Fruit fly (Drosophila melanogaster) whole organism, embryonic: ENCODE measurements around the gene AMPdeam.

Experiments used
- B-H1 ChIP-seq: fragments of 200-800 bp; sonication (Bioruptor generic); IDR thresholded peaks from 3 replicates; pipeline ENCODE4 v1.3.6; 2022; ENCODE audit warnings: missing biosample characterization, missing genetic modification characterization
- BtbVII ChIP-seq: fragments of 200-800 bp; sonication (Bioruptor generic); optimal IDR thresholded peaks from 3 replicates; lab custom pipeline; 2017; ENCODE audit warnings: missing biosample characterization, mild to moderate bottlenecking, missing genetic modification characterization
- CG11695 ChIP-seq: fragments of 200-800 bp; sonication (Bioruptor generic); IDR thresholded peaks from 3 replicates; pipeline ENCODE4 v1.3.6; 2022; ENCODE audit warnings: missing biosample characterization, missing genetic modification characterization
- CG11723 ChIP-seq: fragments of 200-800 bp; sonication (Bioruptor generic); optimal IDR thresholded peaks from 2 replicates; lab custom pipeline; 2017; ENCODE audit warnings: missing biosample characterization, mild to moderate bottlenecking, missing genetic modification characterization
- CG12236 ChIP-seq: fragments of 200-800 bp; sonication (Bioruptor generic); optimal IDR thresholded peaks from 2 replicates; lab custom pipeline; 2016; ENCODE audit warnings: missing biosample characterization, missing genetic modification characterization
- CG12769 ChIP-seq: fragments of 200-800 bp; sonication (Bioruptor generic); optimal IDR thresholded peaks from 2 replicates; lab custom pipeline; 2019; ENCODE audit warnings: missing biosample characterization, mild to moderate bottlenecking, missing genetic modification characterization, moderate library complexity
- CG13123 ChIP-seq: fragments of 200-800 bp; sonication (Bioruptor generic); optimal IDR thresholded peaks from 2 replicates; lab custom pipeline; 2016; ENCODE audit warnings: missing biosample characterization, missing genetic modification characterization
- CG14441 ChIP-seq: fragments of 200-800 bp; sonication (Bioruptor generic); IDR thresholded peaks from 2 replicates; pipeline ENCODE4 v1.3.6; 2022; ENCODE audit warnings: missing biosample characterization, missing genetic modification characterization
- CG15073 ChIP-seq: fragments of 200-800 bp; sonication (Bioruptor generic); optimal IDR thresholded peaks from 2 replicates; lab custom pipeline; 2016; ENCODE audit warnings: missing biosample characterization, missing genetic modification characterization
- CG17612 ChIP-seq: fragments of 200-800 bp; sonication (Bioruptor generic); IDR thresholded peaks from 2 replicates; pipeline ENCODE4 v1.3.6; 2022; ENCODE audit warnings: missing biosample characterization, missing genetic modification characterization
- CG18599 ChIP-seq: fragments of 200-800 bp; sonication (Bioruptor generic); optimal IDR thresholded peaks from 3 replicates; lab custom pipeline; 2017; ENCODE audit warnings: missing biosample characterization, missing genetic modification characterization, mild to moderate bottlenecking, moderate library complexity, missing genetic modification reagents
- CG32767 ChIP-seq: fragments of 200-800 bp; sonication (Bioruptor generic); IDR thresholded peaks from 2 replicates; pipeline ENCODE4 v1.3.6; 2022; ENCODE audit warnings: missing biosample characterization, missing genetic modification characterization
- CG33213 ChIP-seq: fragments of 200-800 bp; sonication (Bioruptor generic); optimal IDR thresholded peaks from 3 replicates; lab custom pipeline; 2016; ENCODE audit warnings: missing biosample characterization, missing genetic modification characterization
- CG6254 ChIP-seq: fragments of 200-800 bp; sonication (Bioruptor generic); optimal IDR thresholded peaks from 3 replicates; lab custom pipeline; 2017; ENCODE audit warnings: mild to moderate bottlenecking, missing biosample characterization, missing genetic modification reagents, missing genetic modification characterization
- CG6272 ChIP-seq: fragments of 200-800 bp; sonication (Bioruptor generic); IDR thresholded peaks from 2 replicates; pipeline ENCODE4 v1.3.6; 2022; ENCODE audit warnings: missing biosample characterization, missing genetic modification characterization
- CG8281 ChIP-seq: fragments of 200-800 bp; sonication (Bioruptor generic); optimal IDR thresholded peaks from 2 replicates; lab custom pipeline; 2018; ENCODE audit warnings: missing biosample characterization, mild to moderate bottlenecking, missing genetic modification characterization, moderate library complexity
- CG8478 ChIP-seq: fragments of >200 bp; optimal IDR thresholded peaks from 2 replicates; lab custom pipeline; 2018
- CG9437 ChIP-seq: fragments of 200-800 bp; sonication (Bioruptor generic); optimal IDR thresholded peaks from 2 replicates; lab custom pipeline; 2018; ENCODE audit warnings: missing biosample characterization, mild to moderate bottlenecking, missing genetic modification characterization
- D ChIP-seq, 2 experiments: fragments of 200-800 bp in 1 of 2; fragments of >200 bp in 1 of 2; sonication (Bioruptor generic) in 1 of 2; optimal IDR thresholded peaks; 2 replicates in 1 of 2; 3 replicates in 1 of 2; lab custom pipeline; 2017; ENCODE audit warnings: mild to moderate bottlenecking in 1 of 2, missing biosample characterization in 1 of 2, missing genetic modification characterization in 1 of 2, missing genetic modification reagents in 1 of 2
- Deaf1 ChIP-seq: fragments of 200-800 bp; optimal IDR thresholded peaks from 3 replicates; lab custom pipeline; 2019; ENCODE audit warnings: missing biosample characterization, mild to moderate bottlenecking, missing genetic modification characterization, moderate library complexity
- Dref ChIP-seq: fragments of 200-800 bp; sonication (Bioruptor generic); IDR thresholded peaks from 2 replicates; pipeline ENCODE4 v1.3.6; 2022; ENCODE audit warnings: missing biosample characterization, missing genetic modification characterization
- HHEX ChIP-seq: fragments of 200-800 bp; sonication (Bioruptor generic); optimal IDR thresholded peaks from 3 replicates; lab custom pipeline; 2017; ENCODE audit warnings: missing biosample characterization, mild to moderate bottlenecking, missing genetic modification characterization, missing genetic modification reagents
- HmgZ ChIP-seq: fragments of 200-800 bp; sonication (Bioruptor generic); optimal IDR thresholded peaks from 2 replicates; lab custom pipeline; 2018; ENCODE audit warnings: missing biosample characterization, mild to moderate bottlenecking, missing genetic modification characterization
- NC2β ChIP-seq: fragments of 200-800 bp; sonication (Bioruptor generic); optimal IDR thresholded peaks from 2 replicates; lab custom pipeline; 2016; ENCODE audit warnings: missing biosample characterization, missing genetic modification characterization
- Nf-YA ChIP-seq: fragments of 200-800 bp; sonication (Bioruptor generic); IDR thresholded peaks from 2 replicates; pipeline ENCODE4 v1.3.6; 2022; ENCODE audit warnings: missing biosample characterization, missing genetic modification characterization
- Oli ChIP-seq: fragments of 200-800 bp; sonication (Bioruptor generic); optimal IDR thresholded peaks from 2 replicates; lab custom pipeline; 2018; ENCODE audit warnings: missing biosample characterization, mild to moderate bottlenecking, missing genetic modification characterization, moderate library complexity
- Xrp1 ChIP-seq: fragments of 200-800 bp; sonication (Bioruptor generic); IDR thresholded peaks from 2 replicates; pipeline ENCODE4 v1.3.6; 2022; ENCODE audit warnings: missing biosample characterization, missing genetic modification characterization
- ab ChIP-seq: fragments of 200-800 bp; sonication (Bioruptor generic); optimal IDR thresholded peaks from 2 replicates; lab custom pipeline; 2016; ENCODE audit warnings: missing biosample characterization, missing genetic modification characterization
- bigmax ChIP-seq: fragments of 200-800 bp; sonication (Bioruptor generic); optimal IDR thresholded peaks from 2 replicates; lab custom pipeline; 2018; ENCODE audit warnings: missing biosample characterization, mild to moderate bottlenecking, missing genetic modification characterization
- croc ChIP-seq: fragments of 200-800 bp; sonication (Bioruptor generic); conservative IDR thresholded peaks from 3 replicates; pipeline ENCODE4 v1.3.6; 2022; ENCODE audit warnings: missing biosample characterization, missing genetic modification characterization
- dysf ChIP-seq: fragments of 200-800 bp; sonication (Bioruptor generic); IDR thresholded peaks from 3 replicates; pipeline ENCODE4 v1.3.6; 2022; ENCODE audit warnings: missing biosample characterization, missing genetic modification characterization
- esg ChIP-seq: fragments of 200-800 bp; sonication (Bioruptor generic); conservative IDR thresholded peaks from 2 replicates; pipeline ENCODE4 v1.3.6; 2022; ENCODE audit warnings: missing biosample characterization, missing genetic modification characterization
- fu2 ChIP-seq: fragments of 200-800 bp; sonication (Bioruptor generic); optimal IDR thresholded peaks from 2 replicates; lab custom pipeline; 2016; ENCODE audit warnings: missing biosample characterization, missing genetic modification characterization
- ham ChIP-seq: fragments of 200-800 bp; sonication (Bioruptor generic); IDR thresholded peaks from 2 replicates; pipeline ENCODE4 v1.3.6; 2022; ENCODE audit warnings: missing biosample characterization, missing genetic modification characterization
- hkb ChIP-seq, 2 experiments: fragments of 200-800 bp in 1 of 2; fragments of >200 bp in 1 of 2; sonication (Bioruptor generic) in 1 of 2; IDR thresholded peaks in 1 of 2; optimal IDR thresholded peaks in 1 of 2; 2 replicates each; pipeline versions ENCODE4 v1.3.6 to Lab custom; 2017 to 2022; ENCODE audit warnings: missing biosample characterization in 1 of 2, missing genetic modification characterization in 1 of 2
- jigr1 ChIP-seq: fragments of 200-800 bp; sonication (Bioruptor generic); IDR thresholded peaks from 3 replicates; pipeline ENCODE4 v1.3.6; 2022; ENCODE audit warnings: missing biosample characterization, missing genetic modification characterization
- nerfin-2 ChIP-seq: fragments of 200-800 bp; sonication (Bioruptor generic); IDR thresholded peaks from 2 replicates; pipeline ENCODE4 v1.3.6; 2022; ENCODE audit warnings: missing biosample characterization, missing genetic modification characterization; ENCODE audit not compliant: partially characterized antibody
- phol ChIP-seq: fragments of 200-800 bp; sonication (Bioruptor generic); optimal IDR thresholded peaks from 3 replicates; lab custom pipeline; 2018; ENCODE audit warnings: missing biosample characterization, mild to moderate bottlenecking, missing genetic modification characterization, moderate library complexity
- prd ChIP-seq, 3 experiments: fragments of >200 bp in 2 of 3; fragments of 200-800 bp in 1 of 3; sonication (Bioruptor generic) in 1 of 3; optimal IDR thresholded peaks in 2 of 3; IDR thresholded peaks in 1 of 3; 2 replicates in 2 of 3; 3 replicates in 1 of 3; pipeline versions ENCODE4 v1.3.6 to Lab custom; 2017 to 2022; ENCODE audit warnings: missing biosample characterization in 1 of 3, missing genetic modification characterization in 1 of 3
- rib ChIP-seq: fragments of 200-800 bp; sonication (Bioruptor generic); IDR thresholded peaks from 2 replicates; pipeline ENCODE4 v1.3.6; 2022; ENCODE audit warnings: missing biosample characterization, missing genetic modification characterization
- ro ChIP-seq: fragments of 200-800 bp; sonication (Bioruptor generic); IDR thresholded peaks from 2 replicates; pipeline ENCODE4 v1.3.6; 2022; ENCODE audit warnings: missing biosample characterization, missing genetic modification characterization
- sd ChIP-seq: fragments of 200-800 bp; sonication (Bioruptor generic); optimal IDR thresholded peaks from 3 replicates; lab custom pipeline; 2018; ENCODE audit warnings: missing biosample characterization, mild to moderate bottlenecking, missing genetic modification characterization, moderate library complexity
- sim ChIP-seq: fragments of 200-800 bp; sonication (Bioruptor generic); IDR thresholded peaks from 2 replicates; pipeline ENCODE4 v1.3.6; 2022; ENCODE audit warnings: missing biosample characterization, missing genetic modification characterization
- sisA ChIP-seq: fragments of 200-800 bp; sonication (Bioruptor generic); IDR thresholded peaks from 2 replicates; pipeline ENCODE4 v1.3.6; 2022; ENCODE audit warnings: missing biosample characterization, missing genetic modification characterization
- slou ChIP-seq: fragments of 200-800 bp; sonication (Bioruptor generic); optimal IDR thresholded peaks from 3 replicates; lab custom pipeline; 2016; ENCODE audit warnings: missing biosample characterization, missing genetic modification characterization
- so ChIP-seq: fragments of 200-800 bp; sonication (Bioruptor generic); IDR thresholded peaks from 3 replicates; pipeline ENCODE4 v1.3.6; 2022; ENCODE audit warnings: missing biosample characterization, missing genetic modification characterization
- tin ChIP-seq: fragments of 200-800 bp; sonication (Bioruptor generic); optimal IDR thresholded peaks from 3 replicates; lab custom pipeline; 2016; ENCODE audit warnings: missing biosample characterization, missing genetic modification characterization
- tup ChIP-seq: fragments of 200-800 bp; sonication (Bioruptor generic); optimal IDR thresholded peaks from 2 replicates; lab custom pipeline; 2016; ENCODE audit warnings: missing biosample characterization, mild to moderate bottlenecking, missing genetic modification characterization, moderate library complexity
- wdn ChIP-seq: fragments of 200-800 bp; sonication (Bioruptor generic); IDR thresholded peaks from 2 replicates; pipeline ENCODE4 v1.3.6; 2022; ENCODE audit warnings: missing biosample characterization, missing genetic modification characterization

AMPdeam gene

dm6 chrX:13788973-13789682 is 56.5 kb downstream of the AMPdeam start (continued):
- TF ChIP-seq D (optimal IDR thresholded peaks at IDR 0.05; lab: Kevin White, UChicago), result no peak
- TF ChIP-seq D (GFP tag; optimal IDR thresholded peaks at IDR 0.05; lab: Kevin White, UChicago), result peak; percentile 45
- no peak for TF ChIP-seq CG6272
- TF ChIP-seq sim, result 0 out of 2 replicates have a peak, but pooled peaks have one; percentile 24
- no peak for TF ChIP-seq Dref (GFP tag; lab: Robert Waterston, UW)
- TF ChIP-seq slou, result no peak
- peak; percentile 22 for TF ChIP-seq Deaf1 (tag; lab: Kevin White, UChicago)
- TF ChIP-seq CG9437 (GFP tag; lab: Kevin White, UChicago), result no peak
- 0 out of 2 replicates have a peak, but pooled peaks have one; percentile 16 for TF ChIP-seq esg (GFP tag; lab: Robert Waterston, UW)
- TF ChIP-seq CG18599 (GFP tag; lab: Kevin White, UChicago), result peak; percentile 73
- no peak for TF ChIP-seq B-H1 (GFP tag; lab: Robert Waterston, UW)
- TF ChIP-seq NC2β (GFP tag; lab: Kevin White, UChicago), result no peak
- TF ChIP-seq CG33213, result no peak
- no peak for TF ChIP-seq prd (optimal IDR thresholded peaks at IDR 0.05; lab: Kevin White, UChicago)
- no peak; the same call in 2 of the 3 replicates for TF ChIP-seq prd (GFP tag; IDR thresholded peaks at IDR 0.05; lab: Robert Waterston, UW)
- no peak for TF ChIP-seq CG32767 (GFP tag; lab: Robert Waterston, UW)
- TF ChIP-seq ro (GFP tag; lab: Robert Waterston, UW), result no peak
- TF ChIP-seq CG11723 (GFP tag; lab: Kevin White, UChicago), result peak; percentile 7
- TF ChIP-seq CG8281 (tag; lab: Kevin White, UChicago), result no peak
- TF ChIP-seq so, result no peak
- TF ChIP-seq CG12769 (tag; lab: Kevin White, UChicago), result peak; percentile 43
- no peak for TF ChIP-seq jigr1 (GFP tag; lab: Robert Waterston, UW)
- TF ChIP-seq croc (GFP tag; lab: Robert Waterston, UW), result no peak
- no peak for TF ChIP-seq CG15073 (GFP tag; lab: Kevin White, UChicago)
- TF ChIP-seq sd, result peak; percentile 23
- peak; percentile 15 for TF ChIP-seq tin (GFP tag; lab: Kevin White, UChicago)
- TF ChIP-seq nerfin-2, result no peak
- no peak for TF ChIP-seq hkb (optimal IDR thresholded peaks at IDR 0.05; lab: Kevin White, UChicago)
- TF ChIP-seq hkb (GFP tag; IDR thresholded peaks at IDR 0.05; lab: Robert Waterston, UW), result 0 out of 2 replicates have a peak, but pooled peaks have one; percentile 14
- no peak for TF ChIP-seq rib
- no peak for TF ChIP-seq fu2 (GFP tag; lab: Kevin White, UChicago)
- TF ChIP-seq BtbVII (GFP tag; lab: Kevin White, UChicago), result peak; percentile 24
- no peak for TF ChIP-seq wdn
- TF ChIP-seq ab (GFP tag; lab: Kevin White, UChicago), result no peak
- no peak for TF ChIP-seq CG8478 (lab: Kevin White, UChicago)
- TF ChIP-seq CG11695, result peak; percentile 31; the same call in 1 of the 3 replicates
- peak; percentile 58 for TF ChIP-seq Oli (tag; lab: Kevin White, UChicago)
- TF ChIP-seq Xrp1 (GFP tag; lab: Robert Waterston, UW), result peak; percentile 59; the same call in 1 of the 2 replicates
- 0 out of 3 replicates have a peak, but pooled peaks have one; percentile 35 for TF ChIP-seq dysf
- TF ChIP-seq CG13123, result no peak
- TF ChIP-seq sisA (GFP tag; lab: Robert Waterston, UW), result peak; percentile 24; the same call in 1 of the 2 replicates
- TF ChIP-seq CG14441 (GFP tag; lab: Robert Waterston, UW), result no peak
- no peak for TF ChIP-seq bigmax
- TF ChIP-seq tup (GFP tag; lab: Kevin White, UChicago), result no peak
- no peak for TF ChIP-seq HmgZ (tag; lab: Kevin White, UChicago)
- TF ChIP-seq CG12236 (GFP tag; lab: Kevin White, UChicago), result no peak
- peak; percentile 36 for TF ChIP-seq phol (tag; lab: Kevin White, UChicago)
- TF ChIP-seq CG17612 (GFP tag; lab: Robert Waterston, UW), result no peak
- no peak for TF ChIP-seq ham (GFP tag; lab: Robert Waterston, UW)
- peak; percentile 50 for TF ChIP-seq HHEX (GFP tag; lab: Kevin White, UChicago)
- TF ChIP-seq Nf-YA (GFP tag; lab: Robert Waterston, UW), result no peak
- TF ChIP-seq CG6254 (GFP tag; lab: Kevin White, UChicago), result no peak
